Worm (Caenorhabditis elegans) whole organism, L3 larva: ENCODE measurements around the gene Y32B12B.8.
A peak's percentile ranks its signal among the peaks of the same experiment; 100 is the strongest.

ENCODE experiments used
- R02D3.7 ChIP-seq: fragments of 150-350 bp; optimal IDR thresholded peaks from 2 replicates; lab custom pipeline; 2014; ENCODE audit warnings: missing biosample characterization, missing genetic modification characterization
- ama-1 ChIP-seq: fragments of 150-350 bp; optimal IDR thresholded peaks from 2 replicates; lab custom pipeline; 2018
- ceh-82 ChIP-seq: fragments of 150-350 bp; optimal IDR thresholded peaks from 2 replicates; lab custom pipeline; 2014; ENCODE audit warnings: missing biosample characterization, missing genetic modification characterization
- ceh-9 ChIP-seq: sonication (generic microtip); optimal IDR thresholded peaks from 2 replicates; lab custom pipeline; 2018; ENCODE audit warnings: missing biosample characterization, missing genetic modification characterization
- egl-5 ChIP-seq: fragments of 150-350 bp; optimal IDR thresholded peaks from 2 replicates; lab custom pipeline; 2017; ENCODE audit warnings: missing biosample characterization, missing genetic modification reagents, missing genetic modification characterization, inconsistent platforms
- elt-2 ChIP-seq: sonication (generic microtip); optimal IDR thresholded peaks from 2 replicates; lab custom pipeline; 2016; ENCODE audit warnings: missing genetic modification reagents, mild to moderate bottlenecking, missing genetic modification characterization, missing compliant biosample characterization
- elt-3 ChIP-seq, 3 experiments: fragments of 150-350 bp in 1 of 3; sonication (generic microtip) in 2 of 3; optimal IDR thresholded peaks; 2 replicates in 2 of 3; 4 replicates in 1 of 3; lab custom pipeline; 2014 to 2017; ENCODE audit warnings: missing biosample characterization in 3 of 3, missing genetic modification characterization in 3 of 3
- eor-1 ChIP-seq, 2 experiments: fragments of 150-350 bp; optimal IDR thresholded peaks; 2 replicates each; lab custom pipeline; 2014 to 2018; ENCODE audit warnings: missing biosample characterization in 2 of 2, missing genetic modification characterization in 2 of 2
- fkh-2 ChIP-seq: fragments of 150-350 bp; optimal IDR thresholded peaks from 2 replicates; lab custom pipeline; 2014; ENCODE audit warnings: missing biosample characterization, missing genetic modification reagents, missing genetic modification characterization
- fos-1 ChIP-seq: fragments of 150-350 bp; optimal IDR thresholded peaks from 2 replicates; lab custom pipeline; 2014; ENCODE audit warnings: missing biosample characterization, missing genetic modification characterization
- jun-1 ChIP-seq: fragments of 150-350 bp; optimal IDR thresholded peaks from 2 replicates; lab custom pipeline; 2014; ENCODE audit warnings: missing biosample characterization, missing genetic modification reagents, missing genetic modification characterization
- lin-15B ChIP-seq: fragments of 150-350 bp; optimal IDR thresholded peaks from 2 replicates; lab custom pipeline; 2014; ENCODE audit warnings: missing biosample characterization, missing genetic modification characterization
- lin-39 ChIP-seq: fragments of 150-350 bp; optimal IDR thresholded peaks from 2 replicates; lab custom pipeline; 2018; ENCODE audit warnings: missing biosample characterization, missing genetic modification reagents, missing genetic modification characterization
- mml-1 ChIP-seq: fragments of 150-350 bp; sonication (generic microtip); optimal IDR thresholded peaks from 3 replicates; lab custom pipeline; 2014; ENCODE audit warnings: missing biosample characterization, missing genetic modification characterization
- nfya-1 ChIP-seq: sonication (generic microtip); optimal IDR thresholded peaks from 2 replicates; lab custom pipeline; 2017; ENCODE audit warnings: missing genetic modification characterization, mild to moderate bottlenecking, missing compliant biosample characterization, antibody characterized with exemption, moderate library complexity; ENCODE audit not compliant: insufficient read depth
- nhr-11 ChIP-seq: fragments of 150-350 bp; optimal IDR thresholded peaks from 2 replicates; lab custom pipeline; 2014; ENCODE audit warnings: missing biosample characterization, missing genetic modification characterization
- nhr-12 ChIP-seq: fragments of 150-350 bp; optimal IDR thresholded peaks from 2 replicates; lab custom pipeline; 2014; ENCODE audit warnings: missing biosample characterization, missing genetic modification characterization
- nhr-23 ChIP-seq: fragments of 150-350 bp; optimal IDR thresholded peaks from 2 replicates; lab custom pipeline; 2014; ENCODE audit warnings: missing biosample characterization, missing genetic modification reagents, missing genetic modification characterization
- nhr-237 ChIP-seq: fragments of 150-350 bp; optimal IDR thresholded peaks from 2 replicates; lab custom pipeline; 2014; ENCODE audit warnings: missing biosample characterization, missing genetic modification characterization
- nhr-28 ChIP-seq: fragments of 150-350 bp; optimal IDR thresholded peaks from 2 replicates; lab custom pipeline; 2014; ENCODE audit warnings: missing biosample characterization, missing genetic modification characterization
- nhr-43 ChIP-seq: sonication (generic microtip); optimal IDR thresholded peaks from 2 replicates; lab custom pipeline; 2016; ENCODE audit warnings: mild to moderate bottlenecking, missing genetic modification characterization, missing compliant biosample characterization; ENCODE audit not compliant: poor library complexity, severe bottlenecking
- nhr-67 ChIP-seq: fragments of 150-350 bp; optimal IDR thresholded peaks from 2 replicates; lab custom pipeline; 2014; ENCODE audit warnings: missing biosample characterization, missing genetic modification characterization
- nhr-76 ChIP-seq: fragments of 150-350 bp; sonication (generic microtip); optimal IDR thresholded peaks from 5 replicates; lab custom pipeline; 2014; ENCODE audit warnings: missing biosample characterization, missing genetic modification characterization
- pha-4 ChIP-seq: fragments of 150-350 bp; optimal IDR thresholded peaks from 2 replicates; lab custom pipeline; 2014; ENCODE audit warnings: missing biosample characterization, missing genetic modification reagents, missing genetic modification characterization
- skn-1 ChIP-seq: fragments of 150-350 bp; optimal IDR thresholded peaks from 2 replicates; lab custom pipeline; 2014; ENCODE audit warnings: missing biosample characterization, missing genetic modification characterization
- unc-39 ChIP-seq: sonication (generic microtip); optimal IDR thresholded peaks from 4 replicates; lab custom pipeline; 2017; ENCODE audit warnings: missing biosample characterization, missing genetic modification characterization
- unc-62 ChIP-seq: fragments of 150-350 bp; sonication (generic microtip); optimal IDR thresholded peaks from 4 replicates; lab custom pipeline; 2014; ENCODE audit warnings: missing biosample characterization, missing genetic modification reagents, missing genetic modification characterization
- zag-1 ChIP-seq: fragments of 150-350 bp; optimal IDR thresholded peaks from 2 replicates; lab custom pipeline; 2014; ENCODE audit warnings: missing biosample characterization, missing genetic modification characterization
- ztf-11 ChIP-seq: fragments of 150-350 bp; optimal IDR thresholded peaks from 2 replicates; lab custom pipeline; 2014; ENCODE audit warnings: missing biosample characterization, missing genetic modification characterization
- ztf-4 ChIP-seq: fragments of 150-350 bp; optimal IDR thresholded peaks from 2 replicates; lab custom pipeline; 2014; ENCODE audit warnings: missing biosample characterization, missing genetic modification characterization

The Y32B12B.8 gene

ce11 chrV:16540657-16541056 is 5.4 kb downstream of the Y32B12B.8 start:
- TF ChIP-seq lin-15B (tag; lab: Kevin White, UChicago) (no peak), unc-39 (tag; lab: Kevin White, UChicago) (no peak), nhr-23 (tag; lab: Kevin White, UChicago) (no peak), nfya-1 (tag; lab: Kevin White, UChicago) (peak; percentile 83), elt-3 (tag; optimal IDR thresholded peaks at IDR 0.05; lab: Kevin White, UChicago) (no peak), jun-1 (tag; lab: Kevin White, UChicago) (no peak)

DNA sequence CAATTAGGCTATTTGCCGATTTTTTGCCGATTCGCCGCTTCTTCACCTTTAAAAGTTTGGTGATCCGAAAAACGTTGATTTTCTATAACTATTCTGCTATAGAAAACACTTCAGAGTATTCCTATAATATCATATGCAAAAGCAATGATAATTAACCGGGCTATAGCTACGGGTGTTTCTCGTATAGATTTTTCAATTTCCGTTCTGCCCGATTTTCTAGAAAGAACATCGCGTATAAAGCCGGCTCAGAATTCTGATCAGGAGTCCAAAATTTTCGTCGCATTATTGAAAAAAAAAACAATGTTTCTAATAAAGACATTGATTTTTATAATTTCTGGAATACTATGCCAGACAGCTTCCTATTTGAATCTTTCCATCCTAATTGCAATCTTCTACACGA is 15.4 kb downstream of the Y32B12B.8 start, which contains the start of gene srbc-65:
Gene srbc-65, plus strand, starts transcription at position 301 of the 400 bp plus-strand sequence.
- TF ChIP-seq pha-4: no peak
- no peak for TF ChIP-seq nhr-11 (tag; lab: Kevin White, UChicago)
- TF ChIP-seq nhr-28: no peak
- no peak for TF ChIP-seq lin-39 (tag; lab: Kevin White, UChicago)
- no peak for TF ChIP-seq skn-1 (tag; lab: Kevin White, UChicago)
- no peak for TF ChIP-seq ztf-4

DNA sequence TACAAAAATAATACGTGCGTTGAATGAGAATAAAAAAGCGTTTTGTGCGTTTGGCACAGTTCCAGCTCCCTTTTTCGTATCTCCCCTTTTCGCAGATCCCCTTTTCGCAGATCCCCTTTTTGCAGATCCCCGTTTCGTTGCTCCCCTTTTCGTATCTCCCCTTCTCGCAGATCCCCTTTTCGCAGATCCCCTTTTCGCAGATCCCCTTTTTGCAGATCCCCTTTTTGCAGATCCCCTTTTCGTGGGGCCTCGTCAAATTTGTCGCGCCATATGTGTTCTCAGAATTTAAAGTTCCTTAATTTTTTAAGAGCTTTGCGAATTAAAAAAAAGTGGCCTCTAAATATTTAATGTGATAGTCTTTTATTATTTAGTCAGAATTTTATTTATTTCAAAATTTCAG is 17.7 kb downstream of the Y32B12B.8 start, which contains the start of gene Y32B12B.4:
Gene Y32B12B.4, plus strand, starts transcription at position 399 of the 400 bp plus-strand sequence.
- TF ChIP-seq fkh-2 (tag; lab: Kevin White, UChicago): no peak
- TF ChIP-seq, all 47 proteins: peak for 0

- TF ChIP-seq mml-1 (no peak), nhr-237 (tag; lab: Kevin White, UChicago) (no peak), unc-62 (GFP tag; lab: Kevin White, UChicago) (no peak), ztf-11 (tag; lab: Kevin White, UChicago) (no peak), elt-2 (no peak), R02D3.7 (no peak), jun-1 (tag; lab: Kevin White, UChicago) (no peak), unc-39 (tag; lab: Kevin White, UChicago) (no peak), eor-1 (tag; optimal IDR thresholded peaks at IDR 0.05; lab: Kevin White, UChicago) (no peak), pha-4 (no peak), nhr-76 (tag; lab: Kevin White, UChicago) (no peak)
Measured at ce11 chrV:16565639-16566038, 30.4 kb downstream of the Y32B12B.8 start, which contains the start of gene sru-45. TSS of gene sru-45 (plus strand) at chrV:16565939.

DNA sequence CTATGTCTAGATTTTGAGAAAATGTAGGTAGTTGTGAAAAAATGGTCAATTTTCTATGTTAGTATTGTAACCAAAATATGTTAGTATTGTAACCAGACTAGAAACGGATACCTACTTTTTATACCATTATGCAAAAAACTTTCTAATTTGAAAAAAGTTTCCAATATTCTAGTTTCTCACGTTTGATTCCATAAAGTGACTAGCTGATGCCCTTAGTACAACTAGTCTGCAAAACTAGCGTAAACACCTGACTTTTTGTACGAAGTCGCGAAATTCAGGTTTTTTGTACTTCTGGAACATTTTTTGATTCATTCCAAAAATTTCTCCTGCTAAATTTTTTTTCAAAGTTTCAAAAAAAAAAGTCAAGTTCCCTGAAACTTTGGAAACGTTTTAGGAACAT is 32.8 kb downstream of the Y32B12B.8 start:
- TF ChIP-seq nhr-11 (tag; lab: Kevin White, UChicago): no peak
- TF ChIP-seq nfya-1 (tag; lab: Kevin White, UChicago): no peak
- no peak for TF ChIP-seq ceh-82
- TF ChIP-seq ztf-4: no peak
- no peak for TF ChIP-seq fkh-2 (tag; lab: Kevin White, UChicago)
- no peak for TF ChIP-seq ceh-9 (tag; lab: Kevin White, UChicago)
- no peak for TF ChIP-seq fos-1 (tag; lab: Kevin White, UChicago)
- no peak for TF ChIP-seq eor-1 (tag; optimal IDR thresholded peaks at IDR 0.05; lab: Kevin White, UChicago)
- TF ChIP-seq, all 47 proteins: peak for 0

- TF ChIP-seq nhr-67 (tag; lab: Kevin White, UChicago): no peak
- TF ChIP-seq nhr-12 (tag; lab: Kevin White, UChicago): no peak
- no peak for TF ChIP-seq egl-5
- TF ChIP-seq unc-62 (GFP tag; lab: Kevin White, UChicago): no peak
- no peak for TF ChIP-seq fos-1 (tag; lab: Kevin White, UChicago)
- no peak for TF ChIP-seq ama-1 (lab: Kevin White, UChicago)
- TF ChIP-seq zag-1 (tag; lab: Kevin White, UChicago): no peak
- TF ChIP-seq eor-1 (tag; optimal IDR thresholded peaks at IDR 0.05; lab: Kevin White, UChicago): no peak
- no peak for TF ChIP-seq fkh-2 (tag; lab: Kevin White, UChicago)
- no peak for TF ChIP-seq nhr-237 (tag; lab: Kevin White, UChicago)
- TF ChIP-seq nhr-43: no peak
Measured at ce11 chrV:16570697-16571096, 35.4 kb downstream of the Y32B12B.8 start, which contains the start of gene nhr-233. TSS of gene nhr-233 (minus strand) at chrV:16570797.

DNA sequence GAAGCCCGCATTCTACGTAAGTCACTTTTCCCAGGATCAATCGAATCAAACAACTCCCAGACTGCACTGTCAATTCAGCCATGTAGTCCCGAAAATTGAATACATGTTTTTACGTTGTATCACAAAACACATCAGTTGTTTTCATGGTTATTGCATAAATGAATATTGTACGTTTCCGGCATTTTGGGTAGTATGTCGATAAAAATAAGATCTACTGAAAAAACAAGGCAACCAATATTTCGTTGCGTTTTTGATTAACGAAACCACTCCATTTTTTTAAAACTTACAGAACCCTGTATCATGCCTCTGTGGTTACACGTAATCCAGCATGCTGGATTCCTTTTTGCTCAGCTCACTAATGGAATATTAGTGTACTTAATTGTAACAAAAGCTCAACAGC is 37.9 kb downstream of the Y32B12B.8 start, which contains the start of gene str-149:
Gene str-149, plus strand, starts transcription at position 301 of the 400 bp plus-strand sequence.
- TF ChIP-seq unc-62 (GFP tag; lab: Kevin White, UChicago) (no peak), skn-1 (tag; lab: Kevin White, UChicago) (no peak), ztf-11 (tag; lab: Kevin White, UChicago) (no peak)
